Worm (Caenorhabditis elegans): ENCODE data around the gene fbxb-97.

The fbxb-97 gene

DNA sequence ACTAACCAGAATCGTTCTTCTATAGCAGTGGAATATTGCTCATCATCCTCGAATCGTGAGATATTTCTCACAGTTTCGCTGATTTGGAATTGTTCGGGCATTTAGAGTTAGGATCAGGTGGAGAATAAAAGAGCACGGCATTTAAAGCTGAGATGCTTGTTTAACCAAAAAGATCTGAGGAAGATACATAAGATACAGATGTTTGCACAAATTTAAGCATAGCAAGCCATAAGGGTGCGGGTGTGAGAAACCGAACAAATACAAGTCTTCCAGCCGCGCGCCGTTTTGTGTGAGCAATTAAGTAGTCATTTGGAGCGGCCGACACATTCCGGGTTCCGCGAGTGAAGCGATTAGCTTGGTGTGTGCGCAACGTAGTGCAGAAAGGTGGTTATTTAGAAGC is 38.4 kb upstream of the fbxb-97 start, which contains the start of gene math-7:
Gene math-7, minus strand, starts transcription at position 101 of the 400 bp plus-strand sequence.
- TF ChIP-seq nhr-43 (tag; optimal IDR thresholded peaks at IDR 0.05; ENCODE audit: poor library complexity, severe bottlenecking), result no peak
- TF ChIP-seq nhr-23 (tag; optimal IDR thresholded peaks at IDR 0.05), result no peak
- no peak for TF ChIP-seq ceh-82 (tag; optimal IDR thresholded peaks at IDR 0.05)
- no peak for TF ChIP-seq hmg-11 (tag; optimal IDR thresholded peaks at IDR 0.05)
- TF ChIP-seq nhr-11 (tag; optimal IDR thresholded peaks at IDR 0.05), result no peak
- TF ChIP-seq pqm-1 (tag; optimal IDR thresholded peaks at IDR 0.05), result no peak
- TF ChIP-seq elt-2 (tag; optimal IDR thresholded peaks at IDR 0.05), result no peak
- no peak for TF ChIP-seq zag-1 (tag; optimal IDR thresholded peaks at IDR 0.05)
- no peak for TF ChIP-seq nhr-25 (tag; optimal IDR thresholded peaks at IDR 0.05)

DNA sequence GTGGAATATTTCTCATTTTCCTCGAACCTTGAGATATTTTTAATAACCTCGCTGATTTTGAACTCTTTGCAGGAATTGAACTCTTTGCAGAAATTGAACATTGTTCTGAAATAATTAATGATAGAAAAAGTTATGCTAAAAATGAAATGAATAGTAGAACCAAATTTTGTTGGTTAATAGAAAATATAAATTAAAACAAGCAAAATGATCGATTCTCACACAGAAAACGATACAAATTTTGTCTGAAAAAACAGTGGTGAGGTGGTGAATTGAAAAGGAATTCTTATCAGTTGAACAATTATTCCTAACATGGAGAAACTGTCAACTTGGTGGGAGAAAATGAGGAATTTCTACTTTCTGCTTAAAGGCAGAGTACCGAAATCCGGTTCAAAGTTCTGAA is 36.7 kb upstream of the fbxb-97 start, which contains the start of gene math-6:
Gene math-6, minus strand, starts transcription at position 101 of the 400 bp plus-strand sequence.
- TF ChIP-seq egl-27 (tag; optimal IDR thresholded peaks at IDR 0.05) (no peak), nhr-77 (tag; optimal IDR thresholded peaks at IDR 0.05) (no peak), ceh-9 (tag; optimal IDR thresholded peaks at IDR 0.05) (no peak), nhr-237 (tag; optimal IDR thresholded peaks at IDR 0.05) (no peak), nhr-76 (tag; optimal IDR thresholded peaks at IDR 0.05) (no peak), nhr-43 (tag; optimal IDR thresholded peaks at IDR 0.05; ENCODE audit: poor library complexity, severe bottlenecking) (no peak), hmg-11 (tag; optimal IDR thresholded peaks at IDR 0.05) (no peak), ceh-28 (tag; optimal IDR thresholded peaks at IDR 0.05) (no peak), pha-4 (tag; optimal IDR thresholded peaks at IDR 0.05) (no peak), nhr-28 (tag; optimal IDR thresholded peaks at IDR 0.05) (no peak)

DNA sequence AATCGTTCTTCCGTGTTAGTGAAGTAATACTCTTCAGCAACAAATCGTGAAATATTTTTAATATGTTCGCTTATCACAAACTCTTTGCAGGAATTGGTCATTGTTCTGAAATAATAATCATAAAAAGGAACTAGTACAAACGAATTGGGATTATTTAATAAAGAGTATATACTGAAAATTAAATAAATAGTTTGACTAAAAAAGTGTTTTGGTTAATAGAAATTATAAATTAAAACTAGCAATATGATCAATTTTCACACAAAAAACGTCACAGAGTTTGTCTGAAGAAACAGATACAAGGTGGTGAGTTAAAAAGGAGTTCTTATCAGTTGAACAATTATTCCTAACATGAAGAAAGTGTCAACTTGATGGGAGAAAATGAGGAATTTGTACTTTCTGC is 34.7 kb upstream of the fbxb-97 start, which contains the start of gene math-5:
Gene math-5, minus strand, starts transcription at position 101 of the 400 bp plus-strand sequence.
- no peak for TF ChIP-seq fos-1 (tag; optimal IDR thresholded peaks at IDR 0.05)
- TF ChIP-seq ama-1 (optimal IDR thresholded peaks at IDR 0.05), result no peak
- TF ChIP-seq ceh-28 (tag; optimal IDR thresholded peaks at IDR 0.05), result no peak
- TF ChIP-seq unc-62 (GFP tag; optimal IDR thresholded peaks at IDR 0.05), result no peak
- no peak for TF ChIP-seq ZK546.5 (tag; optimal IDR thresholded peaks at IDR 0.05)
- TF ChIP-seq mml-1 (tag; optimal IDR thresholded peaks at IDR 0.05), result no peak
- TF ChIP-seq ceh-82 (tag; optimal IDR thresholded peaks at IDR 0.05), result no peak
- no peak for TF ChIP-seq pha-4 (tag; optimal IDR thresholded peaks at IDR 0.05)
- no peak for TF ChIP-seq ztf-11 (tag; optimal IDR thresholded peaks at IDR 0.05)
- no peak for TF ChIP-seq skn-1 (tag; optimal IDR thresholded peaks at IDR 0.05)
- TF ChIP-seq nhr-237 (tag; optimal IDR thresholded peaks at IDR 0.05), result no peak
- no peak for TF ChIP-seq mdl-1 (tag; optimal IDR thresholded peaks at IDR 0.05)
- no peak for TF ChIP-seq zag-1 (tag; optimal IDR thresholded peaks at IDR 0.05)
- no peak for TF ChIP-seq nfya-1 (tag; optimal IDR thresholded peaks at IDR 0.05; ENCODE audit: insufficient read depth)
- TF ChIP-seq R02D3.7 (tag; optimal IDR thresholded peaks at IDR 0.05), result no peak
- no peak for TF ChIP-seq ceh-16 (tag; optimal IDR thresholded peaks at IDR 0.05)

DNA sequence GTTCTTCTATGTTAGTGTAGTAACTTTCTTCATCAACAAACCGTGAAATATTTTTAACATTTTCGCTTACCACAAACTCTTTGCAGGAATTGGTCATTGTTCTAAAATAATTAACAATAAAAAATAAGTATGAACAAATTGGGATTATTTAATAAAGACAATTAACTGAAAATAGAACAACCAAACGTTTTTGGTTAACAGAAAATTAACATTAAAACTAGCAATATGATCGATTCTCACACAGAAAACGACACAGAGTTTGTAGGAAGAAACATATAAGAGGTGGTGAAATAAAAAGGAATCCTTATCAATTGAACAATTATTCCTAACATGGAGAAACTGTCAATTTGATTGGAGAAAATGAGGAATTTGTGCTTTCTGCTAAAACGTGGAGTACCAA is 30.7 kb upstream of the fbxb-97 start, which contains the start of gene math-16:
Gene math-16, minus strand, starts transcription at position 101 of the 400 bp plus-strand sequence.
- TF ChIP-seq nhr-11 (tag; optimal IDR thresholded peaks at IDR 0.05) (no peak), pqm-1 (tag; optimal IDR thresholded peaks at IDR 0.05) (no peak), ZK546.5 (tag; optimal IDR thresholded peaks at IDR 0.05) (no peak), nhr-43 (tag; optimal IDR thresholded peaks at IDR 0.05; ENCODE audit: poor library complexity, severe bottlenecking) (no peak), unc-62 (GFP tag; optimal IDR thresholded peaks at IDR 0.05) (no peak), elt-3 (tag; optimal IDR thresholded peaks at IDR 0.05) (no peak), lsy-12 (tag; optimal IDR thresholded peaks at IDR 0.05) (no peak), fkh-10 (GFP tag; optimal IDR thresholded peaks at IDR 0.05) (no peak), egl-27 (tag; optimal IDR thresholded peaks at IDR 0.05) (no peak), mml-1 (tag; optimal IDR thresholded peaks at IDR 0.05) (no peak), ceh-82 (tag; optimal IDR thresholded peaks at IDR 0.05) (no peak), egl-5 (tag; optimal IDR thresholded peaks at IDR 0.05) (no peak), nhr-237 (tag; optimal IDR thresholded peaks at IDR 0.05) (no peak), nhr-67 (tag; optimal IDR thresholded peaks at IDR 0.05) (no peak), fos-1 (tag; optimal IDR thresholded peaks at IDR 0.05) (no peak), R02D3.7 (tag; optimal IDR thresholded peaks at IDR 0.05) (no peak)

DNA sequence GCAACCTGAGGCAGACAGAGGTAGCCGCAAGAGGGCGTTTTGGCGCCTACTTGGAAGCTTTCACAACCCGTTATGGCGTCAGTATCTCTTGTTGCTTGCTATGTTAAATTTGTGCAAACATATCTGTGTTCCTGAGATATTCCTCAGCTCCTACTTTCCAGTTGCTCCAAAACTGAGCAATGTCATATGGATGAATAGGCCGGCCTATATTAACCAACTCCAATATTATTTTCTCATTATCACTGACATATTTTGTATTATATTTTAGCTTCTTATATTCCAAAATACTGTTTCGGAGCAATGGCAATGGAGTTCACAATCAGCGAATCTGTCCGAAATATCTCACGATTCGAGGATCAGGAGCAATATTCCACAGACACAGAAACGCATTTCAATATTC is 27.7 kb upstream of the fbxb-97 start, which contains the start of gene math-13:
Gene math-13, plus strand, starts transcription at position 301 of the 400 bp plus-strand sequence.
- TF ChIP-seq nhr-11 (tag; optimal IDR thresholded peaks at IDR 0.05) (no peak), lin-39 (tag; optimal IDR thresholded peaks at IDR 0.05) (no peak), nhr-28 (tag; optimal IDR thresholded peaks at IDR 0.05) (no peak), unc-62 (GFP tag; optimal IDR thresholded peaks at IDR 0.05) (no peak), ztf-4 (tag; optimal IDR thresholded peaks at IDR 0.05) (no peak), nhr-67 (tag; optimal IDR thresholded peaks at IDR 0.05) (no peak), R02D3.7 (tag; optimal IDR thresholded peaks at IDR 0.05) (no peak), nhr-237 (tag; optimal IDR thresholded peaks at IDR 0.05) (no peak), ztf-11 (tag; optimal IDR thresholded peaks at IDR 0.05) (no peak), lsy-12 (tag; optimal IDR thresholded peaks at IDR 0.05) (no peak), elt-1 (tag; optimal IDR thresholded peaks at IDR 0.05) (no peak), lin-15B (tag; optimal IDR thresholded peaks at IDR 0.05) (no peak), ceh-82 (tag; optimal IDR thresholded peaks at IDR 0.05) (no peak), pqm-1 (tag; optimal IDR thresholded peaks at IDR 0.05) (no peak), fkh-10 (GFP tag; optimal IDR thresholded peaks at IDR 0.05) (no peak), skn-1 (tag; optimal IDR thresholded peaks at IDR 0.05) (no peak)

Measured in whole organism, L3 larva.